Fruit fly (Drosophila melanogaster) whole organism: ENCODE results near the gene alphaKap4.

Experiments
- CG8478 ChIP-seq: fragments of >200 bp; optimal IDR thresholded peaks from 2 replicates; lab custom pipeline; 2018; ENCODE audit warnings: inconsistent platforms
- Dll ChIP-seq: fragments of >200 bp; optimal IDR thresholded peaks from 2 replicates; lab custom pipeline; 2017
- EcR ChIP-seq, 2 experiments: fragments of >200 bp; optimal IDR thresholded peaks; 2 replicates each; lab custom pipeline; 2017; ENCODE audit warnings: missing biosample characterization in 2 of 2, missing genetic modification characterization in 2 of 2, missing genetic modification reagents in 2 of 2
- pan ChIP-seq: fragments of >200 bp; optimal IDR thresholded peaks from 2 replicates; lab custom pipeline; 2017
- psq ChIP-seq: fragments of >200 bp; optimal IDR thresholded peaks from 2 replicates; lab custom pipeline; 2017
- usp ChIP-seq: fragments of >200 bp; optimal IDR thresholded peaks from 2 replicates; lab custom pipeline; 2017; ENCODE audit warnings: missing biosample characterization, missing genetic modification characterization, mixed read lengths

Gene alphaKap4

DNA sequence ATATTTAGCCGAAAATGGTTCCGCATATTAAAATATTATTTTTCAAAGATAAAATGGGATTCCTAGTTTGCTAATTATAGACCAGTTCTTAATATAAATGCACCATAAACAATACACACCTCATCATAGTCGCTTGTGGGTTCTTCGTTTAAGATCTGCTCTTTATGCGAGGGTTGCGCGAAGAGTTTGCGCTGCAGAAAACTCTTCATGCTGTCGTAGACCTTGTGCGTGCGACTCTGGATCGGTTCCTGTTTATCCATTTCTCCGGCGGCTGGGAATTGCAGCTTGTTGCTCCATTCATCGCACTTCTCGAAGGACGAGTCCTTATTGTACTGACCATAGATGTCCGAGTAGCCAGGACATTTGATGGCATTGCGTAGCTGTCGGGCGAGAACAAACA, 42.1 kb downstream of the alphaKap4 start:
- no peak for TF ChIP-seq pan
- no peak for TF ChIP-seq CG8478
- TF ChIP-seq psq (lab: Kevin White, UChicago): no peak
- no peak for TF ChIP-seq usp (GFP tag; lab: Kevin White, UChicago)
- TF ChIP-seq Dll: no peak
- TF ChIP-seq EcR (GFP tag; optimal IDR thresholded peaks at IDR 0.05; lab: Kevin White, UChicago): no peak

DNA sequence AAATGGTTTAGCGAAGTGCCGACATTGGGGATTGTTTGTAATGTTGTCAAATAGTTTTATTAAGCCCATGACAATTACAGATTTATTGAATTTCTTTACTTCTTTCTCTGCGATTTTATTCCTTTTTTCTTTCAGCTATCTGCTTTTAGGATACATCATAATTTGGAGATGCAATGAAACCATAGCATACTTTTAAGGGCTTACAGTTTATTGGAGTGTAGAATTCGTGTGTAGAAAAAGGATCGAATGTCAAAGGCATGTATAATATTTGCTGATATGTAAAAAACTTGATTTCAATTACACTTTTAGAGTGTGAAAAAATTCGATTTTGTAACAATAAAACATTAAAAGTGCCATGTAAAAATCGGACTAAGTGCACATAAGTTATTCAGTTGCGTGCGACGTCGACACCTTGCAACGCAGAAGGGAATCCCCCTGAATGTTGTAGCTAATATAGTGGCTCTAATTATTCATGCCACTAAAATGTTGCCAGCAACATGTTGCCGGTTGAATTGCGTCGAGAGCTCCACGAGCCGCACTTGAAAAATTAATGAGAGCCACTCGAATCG, 43.9 kb downstream of the alphaKap4 start:
- no peak for TF ChIP-seq Dll
- TF ChIP-seq psq (lab: Kevin White, UChicago): no peak
- TF ChIP-seq EcR (GFP tag; optimal IDR thresholded peaks at IDR 0.05; lab: Kevin White, UChicago): no peak
- TF ChIP-seq usp (GFP tag; lab: Kevin White, UChicago): no peak
- TF ChIP-seq CG8478: no peak
- no peak for TF ChIP-seq pan

dm6 chr3L:5964399-5964798, 46.4 kb downstream of the alphaKap4 start:
- TF ChIP-seq EcR (GFP tag; optimal IDR thresholded peaks at IDR 0.05; lab: Kevin White, UChicago): no peak
- TF ChIP-seq CG8478: no peak
- TF ChIP-seq psq (lab: Kevin White, UChicago): no peak
- TF ChIP-seq usp (GFP tag; lab: Kevin White, UChicago): no peak
- TF ChIP-seq pan: no peak
- TF ChIP-seq Dll: no peak
